Fruit fly (Drosophila melanogaster) whole organism, embryonic: Measurements from ENCODE around the gene Gad1.

Experiments
- CG11504 ChIP-seq: fragments of 200-800 bp; sonication (Bioruptor generic); optimal IDR thresholded peaks from 3 replicates; lab custom pipeline; 2019; ENCODE audit warnings: missing biosample characterization, mild to moderate bottlenecking, missing genetic modification characterization, moderate library complexity
- CG12391 ChIP-seq: fragments of 200-800 bp; sonication (Bioruptor generic); optimal IDR thresholded peaks from 3 replicates; lab custom pipeline; 2018; ENCODE audit warnings: missing biosample characterization, mild to moderate bottlenecking, missing genetic modification characterization, moderate library complexity
- CG14441 ChIP-seq: fragments of 200-800 bp; sonication (Bioruptor generic); IDR thresholded peaks from 2 replicates; pipeline ENCODE4 v1.3.6; 2022; ENCODE audit warnings: missing biosample characterization, missing genetic modification characterization
- CG14710 ChIP-seq: fragments of 200-800 bp; sonication (Bioruptor generic); optimal IDR thresholded peaks from 3 replicates; lab custom pipeline; 2019; ENCODE audit warnings: missing biosample characterization, mild to moderate bottlenecking, missing genetic modification characterization, moderate library complexity
- CG16813 ChIP-seq: fragments of 200-800 bp; sonication (Bioruptor generic); IDR thresholded peaks from 3 replicates; pipeline ENCODE4 v1.3.6; 2022; ENCODE audit warnings: missing biosample characterization, missing genetic modification characterization; ENCODE audit not compliant: partially characterized antibody
- CG17829 ChIP-seq: fragments of 200-800 bp; optimal IDR thresholded peaks from 2 replicates; lab custom pipeline; 2019; ENCODE audit warnings: missing biosample characterization, mild to moderate bottlenecking, missing genetic modification characterization, moderate library complexity
- CG31224 ChIP-seq: fragments of 200-800 bp; sonication (Bioruptor generic); IDR thresholded peaks from 2 replicates; pipeline ENCODE4 v1.3.6; 2022; ENCODE audit warnings: missing biosample characterization, missing genetic modification characterization
- CG32772 ChIP-seq: fragments of 200-800 bp; sonication (Bioruptor generic); IDR thresholded peaks from 2 replicates; pipeline ENCODE4 v1.3.6; 2022; ENCODE audit warnings: missing biosample characterization, missing genetic modification characterization
- CG34422 ChIP-seq: fragments of 200-800 bp; sonication (Bioruptor generic); IDR thresholded peaks from 3 replicates; pipeline ENCODE4 v1.3.6; 2022; ENCODE audit warnings: missing biosample characterization, missing genetic modification characterization
- CG3838 ChIP-seq: fragments of 200-800 bp; sonication (Bioruptor generic); optimal IDR thresholded peaks from 3 replicates; lab custom pipeline; 2016; ENCODE audit warnings: missing biosample characterization, missing genetic modification characterization
- CG4730 ChIP-seq: fragments of 200-800 bp; sonication (Bioruptor generic); IDR thresholded peaks from 2 replicates; pipeline ENCODE4 v1.3.6; 2022; ENCODE audit warnings: missing biosample characterization, missing genetic modification characterization
- CG4854 ChIP-seq: fragments of 200-800 bp; sonication (Bioruptor generic); optimal IDR thresholded peaks from 2 replicates; lab custom pipeline; 2016; ENCODE audit warnings: missing biosample characterization, missing genetic modification characterization, inconsistent platforms
- CG7372 ChIP-seq: fragments of 200-800 bp; sonication (Bioruptor generic); IDR thresholded peaks from 2 replicates; pipeline ENCODE4 v1.3.6; 2022; ENCODE audit warnings: missing biosample characterization, missing genetic modification characterization
- CG7839 ChIP-seq: fragments of 200-800 bp; sonication (Bioruptor generic); optimal IDR thresholded peaks from 3 replicates; lab custom pipeline; 2018; ENCODE audit warnings: missing biosample characterization, mild to moderate bottlenecking, missing genetic modification characterization, moderate library complexity
- CG8290 ChIP-seq, 3 experiments: fragments of 200-800 bp; sonication (Bioruptor generic); optimal IDR thresholded peaks; 2 replicates each; lab custom pipeline; 2016 to 2019; ENCODE audit warnings: missing biosample characterization in 3 of 3, missing genetic modification characterization in 3 of 3, mild to moderate bottlenecking in 2 of 3, moderate library complexity in 1 of 3
- CkIIα-i1 ChIP-seq: fragments of 200-800 bp; sonication (Bioruptor generic); IDR thresholded peaks from 2 replicates; pipeline ENCODE4 v1.3.6; 2022; ENCODE audit warnings: missing biosample characterization, missing genetic modification characterization
- CrebB ChIP-seq: fragments of 200-800 bp; sonication (Bioruptor generic); optimal IDR thresholded peaks from 3 replicates; lab custom pipeline; 2018; ENCODE audit warnings: missing biosample characterization, mild to moderate bottlenecking, missing genetic modification characterization
- D19B ChIP-seq: fragments of 200-800 bp; sonication (Bioruptor generic); optimal IDR thresholded peaks from 2 replicates; lab custom pipeline; 2017; ENCODE audit warnings: missing biosample characterization, mild to moderate bottlenecking, missing genetic modification characterization
- Dbx ChIP-seq: fragments of 200-800 bp; sonication (Bioruptor generic); IDR thresholded peaks from 3 replicates; pipeline ENCODE4 v1.3.6; 2022; ENCODE audit warnings: missing biosample characterization, missing genetic modification characterization
- ERR ChIP-seq: fragments of 200-800 bp; sonication (Bioruptor generic); optimal IDR thresholded peaks from 2 replicates; lab custom pipeline; 2016; ENCODE audit warnings: missing biosample characterization, missing genetic modification characterization
- Elba2 ChIP-seq: fragments of 200-800 bp; sonication (Bioruptor generic); optimal IDR thresholded peaks from 3 replicates; lab custom pipeline; 2016; ENCODE audit warnings: missing biosample characterization, missing genetic modification characterization
- HLH54F ChIP-seq: fragments of 200-800 bp; sonication (Bioruptor generic); optimal IDR thresholded peaks from 3 replicates; lab custom pipeline; 2016; ENCODE audit warnings: missing biosample characterization, missing genetic modification characterization
- Hr3 ChIP-seq: fragments of 200-800 bp; sonication (Bioruptor generic); optimal IDR thresholded peaks from 3 replicates; lab custom pipeline; 2016; ENCODE audit warnings: missing biosample characterization, missing genetic modification characterization
- Hr39 ChIP-seq: fragments of >200 bp; optimal IDR thresholded peaks from 2 replicates; lab custom pipeline; 2017
- Meics ChIP-seq: fragments of 200-800 bp; sonication (Bioruptor generic); optimal IDR thresholded peaks from 2 replicates; lab custom pipeline; 2017; ENCODE audit warnings: missing biosample characterization, mild to moderate bottlenecking, missing genetic modification characterization
- NK7.1 ChIP-seq: fragments of 200-800 bp; sonication (Bioruptor generic); optimal IDR thresholded peaks from 3 replicates; lab custom pipeline; 2016; ENCODE audit warnings: missing biosample characterization, missing genetic modification characterization
- PHDP ChIP-seq: fragments of 200-800 bp; sonication (Bioruptor generic); optimal IDR thresholded peaks from 3 replicates; lab custom pipeline; 2018; ENCODE audit warnings: missing biosample characterization, mild to moderate bottlenecking, missing genetic modification characterization, moderate library complexity
- Xbp1 ChIP-seq: fragments of 200-800 bp; sonication (Bioruptor generic); optimal IDR thresholded peaks from 3 replicates; lab custom pipeline; 2016; ENCODE audit warnings: missing biosample characterization, mild to moderate bottlenecking, missing genetic modification characterization
- abd-A ChIP-seq: fragments of 200-800 bp; sonication (Bioruptor generic); optimal IDR thresholded peaks from 3 replicates; lab custom pipeline; 2019; ENCODE audit warnings: missing biosample characterization, mild to moderate bottlenecking, missing genetic modification characterization, moderate library complexity
- bsh ChIP-seq, 2 experiments: fragments of 200-800 bp; sonication (Bioruptor generic); optimal IDR thresholded peaks; 2 replicates each; lab custom pipeline; 2017 to 2018; ENCODE audit warnings: mild to moderate bottlenecking in 2 of 2, missing biosample characterization in 2 of 2, missing genetic modification characterization in 2 of 2, moderate library complexity in 1 of 2
- cas ChIP-seq: fragments of 200-800 bp; sonication (Bioruptor generic); IDR thresholded peaks from 2 replicates; pipeline ENCODE4 v1.3.6; 2022; ENCODE audit warnings: missing biosample characterization, missing genetic modification characterization
- cg ChIP-seq: fragments of 200-800 bp; sonication (Bioruptor generic); optimal IDR thresholded peaks from 3 replicates; lab custom pipeline; 2019; ENCODE audit warnings: missing biosample characterization, mild to moderate bottlenecking, missing genetic modification characterization, moderate library complexity
- dimm ChIP-seq: fragments of 200-800 bp; sonication (Bioruptor generic); IDR thresholded peaks from 2 replicates; pipeline ENCODE4 v1.3.6; 2022; ENCODE audit warnings: missing biosample characterization, missing genetic modification characterization
- dmrt11E ChIP-seq: fragments of 200-800 bp; sonication (Bioruptor generic); optimal IDR thresholded peaks from 3 replicates; lab custom pipeline; 2018; ENCODE audit warnings: missing biosample characterization, mild to moderate bottlenecking, missing genetic modification characterization, moderate library complexity
- emc ChIP-seq: fragments of 200-800 bp; sonication (Bioruptor generic); optimal IDR thresholded peaks from 2 replicates; lab custom pipeline; 2016; ENCODE audit warnings: missing biosample characterization, missing genetic modification characterization
- h ChIP-seq: fragments of >200 bp; optimal IDR thresholded peaks from 2 replicates; lab custom pipeline; 2017
- hkb ChIP-seq, 2 experiments: fragments of 200-800 bp in 1 of 2; fragments of >200 bp in 1 of 2; sonication (Bioruptor generic) in 1 of 2; IDR thresholded peaks in 1 of 2; optimal IDR thresholded peaks in 1 of 2; 2 replicates each; pipeline versions ENCODE4 v1.3.6 to Lab custom; 2017 to 2022; ENCODE audit warnings: missing biosample characterization in 1 of 2, missing genetic modification characterization in 1 of 2
- kah ChIP-seq: fragments of 200-800 bp; sonication (Bioruptor generic); optimal IDR thresholded peaks from 2 replicates; lab custom pipeline; 2018; ENCODE audit warnings: missing biosample characterization, mild to moderate bottlenecking, missing genetic modification characterization
- kni ChIP-seq: fragments of 200-800 bp; sonication (Bioruptor generic); optimal IDR thresholded peaks from 3 replicates; lab custom pipeline; 2017; ENCODE audit warnings: mild to moderate bottlenecking, missing biosample characterization, missing genetic modification reagents, missing genetic modification characterization
- maf-S ChIP-seq: fragments of 200-800 bp; sonication (Bioruptor generic); optimal IDR thresholded peaks from 2 replicates; lab custom pipeline; 2016; ENCODE audit warnings: missing biosample characterization, missing genetic modification characterization
- nmo ChIP-seq: fragments of 200-800 bp; sonication (Bioruptor generic); optimal IDR thresholded peaks from 2 replicates; lab custom pipeline; 2018; ENCODE audit warnings: missing biosample characterization, mild to moderate bottlenecking, missing genetic modification characterization, moderate library complexity
- pnt ChIP-seq: fragments of 200-800 bp; sonication (Bioruptor generic); optimal IDR thresholded peaks from 3 replicates; lab custom pipeline; 2016; ENCODE audit warnings: missing biosample characterization, missing genetic modification characterization
- sisA ChIP-seq: fragments of 200-800 bp; sonication (Bioruptor generic); IDR thresholded peaks from 2 replicates; pipeline ENCODE4 v1.3.6; 2022; ENCODE audit warnings: missing biosample characterization, missing genetic modification characterization
- ssp ChIP-seq: fragments of 200-800 bp; sonication (Bioruptor generic); IDR thresholded peaks from 2 replicates; pipeline ENCODE4 v1.3.6; 2022; ENCODE audit warnings: missing biosample characterization, missing genetic modification characterization
- stc ChIP-seq: fragments of 200-800 bp; sonication (Bioruptor generic); IDR thresholded peaks from 2 replicates; pipeline ENCODE4 v1.3.6; 2022; ENCODE audit warnings: missing biosample characterization, missing genetic modification characterization
- stwl ChIP-seq: fragments of 200-800 bp; sonication (Bioruptor generic); optimal IDR thresholded peaks from 3 replicates; lab custom pipeline; 2018; ENCODE audit warnings: missing biosample characterization, mild to moderate bottlenecking, missing genetic modification characterization, moderate library complexity
- vnd ChIP-seq: fragments of 200-800 bp; sonication (Bioruptor generic); IDR thresholded peaks from 3 replicates; pipeline ENCODE4 v1.3.6; 2022; ENCODE audit warnings: missing biosample characterization, missing genetic modification characterization; ENCODE audit not compliant: partially characterized antibody
- wdn ChIP-seq: fragments of 200-800 bp; sonication (Bioruptor generic); IDR thresholded peaks from 2 replicates; pipeline ENCODE4 v1.3.6; 2022; ENCODE audit warnings: missing biosample characterization, missing genetic modification characterization
- zf30C ChIP-seq: fragments of 200-800 bp; sonication (Bioruptor generic); optimal IDR thresholded peaks from 3 replicates; lab custom pipeline; 2018; ENCODE audit warnings: missing biosample characterization, mild to moderate bottlenecking, missing genetic modification characterization

The Gad1 gene

dm6 chr3L:4070221-4070995, 18.1 kb downstream of the Gad1 start (continued):
- TF ChIP-seq cg (GFP tag; lab: Kevin White, UChicago) (no peak), pnt (GFP tag; lab: Kevin White, UChicago) (peak; percentile 84), ssp (GFP tag; lab: Robert Waterston, UW) (peak; percentile 81), CG7372 (GFP tag; lab: Robert Waterston, UW) (peak; percentile 88), maf-S (peak; percentile 86), CG14441 (peak; percentile 90), cas (GFP tag; lab: Robert Waterston, UW) (peak; percentile 87), stwl (no peak), CG4854 (GFP tag; lab: Kevin White, UChicago) (peak; percentile 56), HLH54F (GFP tag; lab: Kevin White, UChicago) (peak; percentile 87), CG14710 (tag; lab: Kevin White, UChicago) (no peak), h (lab: Kevin White, UChicago) (no peak), CG31224 (GFP tag; lab: Robert Waterston, UW) (peak; percentile 74), NK7.1 (peak; percentile 66), D19B (GFP tag; lab: Kevin White, UChicago) (peak; percentile 98), zf30C (no peak), CG12391 (peak; percentile 77), wdn (GFP tag; lab: Robert Waterston, UW) (peak; percentile 88), emc (peak; percentile 84), Meics (GFP tag; lab: Kevin White, UChicago) (peak; percentile 85), CG3838 (GFP tag; lab: Kevin White, UChicago) (peak; percentile 36), sisA (GFP tag; lab: Robert Waterston, UW) (peak; percentile 93), Elba2 (GFP tag; lab: Kevin White, UChicago) (no peak), kah (GFP tag; lab: Kevin White, UChicago) (peak; percentile 63), bsh (GFP tag; optimal IDR thresholded peaks at IDR 0.05; lab: Kevin White, UChicago) (peak; percentile 88 to 91), dimm (peak; percentile 86), Xbp1 (GFP tag; lab: Kevin White, UChicago) (peak; percentile 92), abd-A (tag; lab: Kevin White, UChicago) (no peak), Dbx (GFP tag; lab: Robert Waterston, UW) (peak; percentile 94), hkb (optimal IDR thresholded peaks at IDR 0.05; lab: Kevin White, UChicago) (no peak), hkb (GFP tag; IDR thresholded peaks at IDR 0.05; lab: Robert Waterston, UW) (peak; percentile 94), PHDP (tag; lab: Kevin White, UChicago) (peak; percentile 88), CG8290 (GFP tag; optimal IDR thresholded peaks at IDR 0.05; lab: Kevin White, UChicago) (no peak), CG8290 (tag; optimal IDR thresholded peaks at IDR 0.05; lab: Kevin White, UChicago) (peak in 1 of 2 experiments; percentile 96), CG7839 (tag; lab: Kevin White, UChicago) (peak; percentile 87), nmo (peak; percentile 86), stc (GFP tag; lab: Robert Waterston, UW) (peak; percentile 91), Hr39 (lab: Kevin White, UChicago) (no peak), CkIIα-i1 (GFP tag; lab: Robert Waterston, UW) (no peak; the same call in 1 of the 2 replicates), CG16813 (no peak), kni (GFP tag; lab: Kevin White, UChicago) (no peak), CG34422 (GFP tag; lab: Robert Waterston, UW) (peak; percentile 88), dmrt11E (tag; lab: Kevin White, UChicago) (peak; percentile 39), ERR (GFP tag; lab: Kevin White, UChicago) (peak; percentile 88), CG4730 (GFP tag; lab: Robert Waterston, UW) (peak; percentile 90), CG11504 (tag; lab: Kevin White, UChicago) (peak; percentile 86), CrebB (tag; lab: Kevin White, UChicago) (peak; percentile 79), CG32772 (GFP tag; lab: Robert Waterston, UW) (peak; percentile 93), Hr3 (GFP tag; lab: Kevin White, UChicago) (peak; percentile 77), vnd (no peak), CG17829 (tag; lab: Kevin White, UChicago) (peak; percentile 59)
